Worm (Caenorhabditis elegans) whole organism, L2 larva: ENCODE measurements around the gene dmd-3.

Experiments
- C34F6.9 ChIP-seq: fragments of 150-350 bp; optimal IDR thresholded peaks from 2 replicates; lab custom pipeline; 2014; ENCODE audit warnings: missing biosample characterization, missing genetic modification characterization
- R02D3.7 ChIP-seq: fragments of 150-350 bp; optimal IDR thresholded peaks from 2 replicates; lab custom pipeline; 2014; ENCODE audit warnings: missing biosample characterization, missing genetic modification characterization
- ZK546.5 ChIP-seq: sonication (generic microtip); optimal IDR thresholded peaks from 2 replicates; lab custom pipeline; 2017; ENCODE audit warnings: missing biosample characterization, missing genetic modification characterization
- ama-1 ChIP-seq: fragments of 150-350 bp; optimal IDR thresholded peaks from 2 replicates; lab custom pipeline; 2018; ENCODE audit warnings: inconsistent platforms
- lin-11 ChIP-seq: fragments of 150-350 bp; sonication (generic microtip); optimal IDR thresholded peaks from 2 replicates; lab custom pipeline; 2014; ENCODE audit warnings: missing biosample characterization, missing genetic modification characterization, inconsistent platforms, mixed read lengths
- nhr-10 ChIP-seq: sonication (generic microtip); optimal IDR thresholded peaks from 2 replicates; lab custom pipeline; 2017; ENCODE audit warnings: missing biosample characterization, missing genetic modification characterization
- nhr-11 ChIP-seq: fragments of 150-350 bp; optimal IDR thresholded peaks from 2 replicates; lab custom pipeline; 2014; ENCODE audit warnings: missing biosample characterization, missing genetic modification characterization
- nhr-23 ChIP-seq: fragments of 150-350 bp; optimal IDR thresholded peaks from 2 replicates; lab custom pipeline; 2014; ENCODE audit warnings: missing biosample characterization, missing genetic modification reagents, missing genetic modification characterization
- nhr-77 ChIP-seq: fragments of 150-350 bp; optimal IDR thresholded peaks from 2 replicates; lab custom pipeline; 2014; ENCODE audit warnings: missing biosample characterization, missing genetic modification characterization
- skn-1 ChIP-seq: sonication (generic microtip); optimal IDR thresholded peaks from 2 replicates; lab custom pipeline; 2017; ENCODE audit warnings: missing biosample characterization, missing genetic modification characterization
- snpc-4 ChIP-seq: fragments of 150-350 bp; optimal IDR thresholded peaks from 2 replicates; lab custom pipeline; 2014; ENCODE audit warnings: missing biosample characterization, missing genetic modification characterization

ce11 chrV:19664574-19664973 is 9.5 kb upstream of the dmd-3 start:
- TF ChIP-seq ZK546.5 (tag; lab: Kevin White, UChicago) (no peak), lin-11 (tag; lab: Kevin White, UChicago) (no peak), skn-1 (tag; lab: Kevin White, UChicago) (no peak), nhr-11 (tag; lab: Kevin White, UChicago) (no peak), nhr-10 (tag; lab: Kevin White, UChicago) (no peak), C34F6.9 (no peak), ama-1 (no peak), R02D3.7 (no peak), nhr-77 (tag; lab: Kevin White, UChicago) (no peak), nhr-23 (tag; lab: Kevin White, UChicago) (no peak), snpc-4 (tag; lab: Kevin White, UChicago) (no peak)
